Fruit fly (Drosophila melanogaster) whole organism, prepupa: ENCODE results near the gene CG16711.

Experiments
- CG31627 ChIP-seq: fragments of 200-800 bp; sonication (Bioruptor generic); optimal IDR thresholded peaks from 3 replicates; lab custom pipeline; 2016; ENCODE audit warnings: missing biosample characterization, missing genetic modification characterization
- Lpt ChIP-seq: fragments of 200-800 bp; sonication (Bioruptor generic); optimal IDR thresholded peaks from 3 replicates; lab custom pipeline; 2016; ENCODE audit warnings: missing biosample characterization, missing genetic modification characterization
- Smox ChIP-seq: fragments of 200-800 bp; sonication (Bioruptor generic); optimal IDR thresholded peaks from 3 replicates; lab custom pipeline; 2016; ENCODE audit warnings: missing biosample characterization, missing genetic modification characterization
- dsx ChIP-seq: fragments of 200-800 bp; optimal IDR thresholded peaks from 3 replicates; lab custom pipeline; 2019; ENCODE audit warnings: missing biosample characterization, mild to moderate bottlenecking, missing genetic modification characterization, moderate library complexity; ENCODE audit not compliant: poor library complexity, severe bottlenecking
- esn ChIP-seq: fragments of 200-800 bp; sonication (Bioruptor generic); optimal IDR thresholded peaks from 2 replicates; lab custom pipeline; 2016; ENCODE audit warnings: missing biosample characterization, mild to moderate bottlenecking, missing genetic modification characterization, moderate library complexity

DNA sequence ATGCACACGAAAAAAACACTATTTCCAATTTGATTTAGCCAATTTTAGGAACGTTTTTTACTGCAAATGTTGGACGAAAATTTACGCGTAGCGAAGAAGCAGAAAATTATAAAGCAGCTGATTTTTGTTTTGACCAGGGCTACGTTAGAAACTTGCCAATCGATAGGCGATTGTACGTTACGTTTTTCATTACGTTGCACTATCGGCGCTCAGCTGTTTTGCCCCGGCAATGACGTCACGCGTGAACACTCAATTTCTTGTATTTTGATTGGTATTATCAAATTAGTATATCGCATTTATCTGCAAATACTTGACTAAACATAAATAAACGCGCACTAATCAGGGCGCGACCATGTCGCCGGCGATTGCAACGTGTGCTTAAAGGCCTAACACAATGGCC is 25.1 kb upstream of the CG16711 start, which contains the start of the genes fry and CG16717:
- TF ChIP-seq Lpt (GFP tag; lab: Kevin White, UChicago) (no peak), CG31627 (GFP tag; lab: Kevin White, UChicago) (no peak), dsx (GFP tag; lab: Kevin White, UChicago) (no peak), Smox (GFP tag; lab: Kevin White, UChicago) (no peak), esn (GFP tag; lab: Kevin White, UChicago) (no peak)
